Fruit fly (Drosophila melanogaster): ENCODE results near the gene CG17660.
A peak's percentile ranks its signal among the peaks of the same experiment; 100 is the strongest.

The CG17660 gene

dm6 chr2L:1740095-1740494 lies 29.9 kb upstream of the CG17660 start:
- no peak for TF ChIP-seq CG1620 (GFP tag; optimal IDR thresholded peaks at IDR 0.05)
- TF ChIP-seq tj (GFP tag; optimal IDR thresholded peaks at IDR 0.05) = no peak
- TF ChIP-seq Crg-1 (GFP tag; optimal IDR thresholded peaks at IDR 0.05) = no peak
- no peak for TF ChIP-seq CG11617 (GFP tag; optimal IDR thresholded peaks at IDR 0.05)
- no peak for TF ChIP-seq CG5204 (GFP tag; optimal IDR thresholded peaks at IDR 0.05)
- no peak for TF ChIP-seq bab1 (GFP tag; optimal IDR thresholded peaks at IDR 0.05)
- no peak for TF ChIP-seq ovo (GFP tag; optimal IDR thresholded peaks at IDR 0.05)
- no peak for TF ChIP-seq CG7101 (tag; optimal IDR thresholded peaks at IDR 0.05)
- no peak for TF ChIP-seq Clk (GFP tag; optimal IDR thresholded peaks at IDR 0.05)
- no peak for TF ChIP-seq CG14711 (tag; optimal IDR thresholded peaks at IDR 0.05)
- TF ChIP-seq CG7045 (GFP tag; optimal IDR thresholded peaks at IDR 0.05) = no peak
- no peak for TF ChIP-seq cic (GFP tag; optimal IDR thresholded peaks at IDR 0.05)
- no peak for TF ChIP-seq CG12768 (GFP tag; optimal IDR thresholded peaks at IDR 0.05)
- TF ChIP-seq pad (GFP tag; optimal IDR thresholded peaks at IDR 0.05) = no peak
- TF ChIP-seq kay (GFP tag; ENCODE audit: borderline replicate concordance) = no peak
- TF ChIP-seq toe (GFP tag; optimal IDR thresholded peaks at IDR 0.05) = no peak
- TF ChIP-seq Mnt (GFP tag; optimal IDR thresholded peaks at IDR 0.05) = no peak
- TF ChIP-seq cnc (optimal IDR thresholded peaks at IDR 0.05) = no peak

dm6 chr2L:1738054-1738453 lies 27.8 kb upstream of the CG17660 start:
- TF ChIP-seq CG5204 (GFP tag; optimal IDR thresholded peaks at IDR 0.05) = no peak
- TF ChIP-seq Hr96 (GFP tag; optimal IDR thresholded peaks at IDR 0.05) = no peak
- no peak for TF ChIP-seq pad (GFP tag; optimal IDR thresholded peaks at IDR 0.05)
- TF ChIP-seq kay (GFP tag; ENCODE audit: borderline replicate concordance) = no peak
- no peak for TF ChIP-seq tj (GFP tag; optimal IDR thresholded peaks at IDR 0.05)
- no peak for TF ChIP-seq cic (GFP tag; optimal IDR thresholded peaks at IDR 0.05)
- no peak for TF ChIP-seq CG14711 (tag; optimal IDR thresholded peaks at IDR 0.05)
- no peak for TF ChIP-seq Crg-1 (GFP tag; optimal IDR thresholded peaks at IDR 0.05)
- TF ChIP-seq CG12768 (GFP tag; optimal IDR thresholded peaks at IDR 0.05) = no peak

- TF ChIP-seq Hr96 (GFP tag; optimal IDR thresholded peaks at IDR 0.05) (peak; percentile 26), bab1 (GFP tag; optimal IDR thresholded peaks at IDR 0.05) (peak; percentile 71), CG1620 (GFP tag; optimal IDR thresholded peaks at IDR 0.05) (no peak), Mnt (GFP tag; optimal IDR thresholded peaks at IDR 0.05) (peak; percentile 70), CG7045 (GFP tag; optimal IDR thresholded peaks at IDR 0.05) (no peak), CG14711 (tag; optimal IDR thresholded peaks at IDR 0.05) (peak; percentile 67), ovo (GFP tag; optimal IDR thresholded peaks at IDR 0.05) (no peak), CG11617 (GFP tag; optimal IDR thresholded peaks at IDR 0.05) (no peak), cic (GFP tag; optimal IDR thresholded peaks at IDR 0.05) (no peak), toe (GFP tag; optimal IDR thresholded peaks at IDR 0.05) (no peak), pad (GFP tag; optimal IDR thresholded peaks at IDR 0.05) (peak; percentile 57), tj (GFP tag; optimal IDR thresholded peaks at IDR 0.05) (peak; percentile 35), CG33017 (tag; optimal IDR thresholded peaks at IDR 0.05) (peak; percentile 10), Clk (GFP tag; optimal IDR thresholded peaks at IDR 0.05) (no peak), CG5204 (GFP tag; optimal IDR thresholded peaks at IDR 0.05) (peak; percentile 21), CG12768 (GFP tag; optimal IDR thresholded peaks at IDR 0.05) (no peak), Crg-1 (GFP tag; optimal IDR thresholded peaks at IDR 0.05) (no peak), cnc (optimal IDR thresholded peaks at IDR 0.05) (no peak), CG7101 (tag; optimal IDR thresholded peaks at IDR 0.05) (peak; percentile 50), kay (GFP tag; ENCODE audit: borderline replicate concordance) (no peak)
These were observed 26.9 kb upstream of the CG17660 start for dm6 chr2L:1737057-1737581.

- TF ChIP-seq CG5204 (GFP tag; optimal IDR thresholded peaks at IDR 0.05) = no peak
- TF ChIP-seq kay (GFP tag; ENCODE audit: borderline replicate concordance) = no peak
- TF ChIP-seq Clk (GFP tag; optimal IDR thresholded peaks at IDR 0.05) = no peak
- TF ChIP-seq CG1620 (GFP tag; optimal IDR thresholded peaks at IDR 0.05) = no peak
- no peak for TF ChIP-seq cnc (optimal IDR thresholded peaks at IDR 0.05)
- no peak for TF ChIP-seq CG12768 (GFP tag; optimal IDR thresholded peaks at IDR 0.05)
- TF ChIP-seq CG33017 (tag; optimal IDR thresholded peaks at IDR 0.05) = no peak
- no peak for TF ChIP-seq CG7101 (tag; optimal IDR thresholded peaks at IDR 0.05)
- TF ChIP-seq pad (GFP tag; optimal IDR thresholded peaks at IDR 0.05) = no peak
- TF ChIP-seq toe (GFP tag; optimal IDR thresholded peaks at IDR 0.05) = no peak
- no peak for TF ChIP-seq CG7045 (GFP tag; optimal IDR thresholded peaks at IDR 0.05)
- no peak for TF ChIP-seq CG11617 (GFP tag; optimal IDR thresholded peaks at IDR 0.05)
- TF ChIP-seq Hr96 (GFP tag; optimal IDR thresholded peaks at IDR 0.05) = no peak
- TF ChIP-seq Crg-1 (GFP tag; optimal IDR thresholded peaks at IDR 0.05) = no peak
- TF ChIP-seq CG14711 (tag; optimal IDR thresholded peaks at IDR 0.05) = no peak
- TF ChIP-seq cic (GFP tag; optimal IDR thresholded peaks at IDR 0.05) = no peak
These were observed 24.9 kb upstream of the CG17660 start for dm6 chr2L:1735133-1735532.

dm6 chr2L:1733155-1733813 lies 23.1 kb upstream of the CG17660 start:
- TF ChIP-seq cic (GFP tag; optimal IDR thresholded peaks at IDR 0.05) (no peak), pad (GFP tag; optimal IDR thresholded peaks at IDR 0.05) (no peak), bab1 (GFP tag; optimal IDR thresholded peaks at IDR 0.05) (no peak), CG33017 (tag; optimal IDR thresholded peaks at IDR 0.05) (no peak), CG14711 (tag; optimal IDR thresholded peaks at IDR 0.05) (no peak), tj (GFP tag; optimal IDR thresholded peaks at IDR 0.05) (no peak), CG11617 (GFP tag; optimal IDR thresholded peaks at IDR 0.05) (no peak), CG7045 (GFP tag; optimal IDR thresholded peaks at IDR 0.05) (no peak), toe (GFP tag; optimal IDR thresholded peaks at IDR 0.05) (no peak), CG12768 (GFP tag; optimal IDR thresholded peaks at IDR 0.05) (no peak), CG1620 (GFP tag; optimal IDR thresholded peaks at IDR 0.05) (no peak), ovo (GFP tag; optimal IDR thresholded peaks at IDR 0.05) (no peak), CG5204 (GFP tag; optimal IDR thresholded peaks at IDR 0.05) (no peak), Hr96 (GFP tag; optimal IDR thresholded peaks at IDR 0.05) (no peak), CG7101 (tag; optimal IDR thresholded peaks at IDR 0.05) (no peak), cnc (optimal IDR thresholded peaks at IDR 0.05) (no peak)

Measured in whole organism, adult.